Worm (Caenorhabditis elegans) whole organism, L1 larva: Measurements from ENCODE around the gene M05D6.3.

ENCODE experiments used
- aly-2 ChIP-seq: fragments of 150-350 bp; optimal IDR thresholded peaks from 2 replicates; lab custom pipeline; 2014; ENCODE audit warnings: missing biosample characterization, missing genetic modification characterization
- blmp-1 ChIP-seq: fragments of 150-350 bp; optimal IDR thresholded peaks from 2 replicates; lab custom pipeline; 2014; ENCODE audit warnings: missing biosample characterization, missing genetic modification characterization
- ceh-63 ChIP-seq: fragments of 200-800 bp; sonication (Bioruptor generic); optimal IDR thresholded peaks from 2 replicates; lab custom pipeline; 2018; ENCODE audit warnings: mild to moderate bottlenecking, missing genetic modification characterization, missing compliant biosample characterization
- ceh-82 ChIP-seq, 3 experiments: fragments of 150-350 bp in 1 of 3; sonication (generic microtip) in 2 of 3; optimal IDR thresholded peaks; 2 replicates each; lab custom pipeline; 2014 to 2017; ENCODE audit warnings: missing biosample characterization in 3 of 3, missing genetic modification characterization in 3 of 3
- ceh-88 ChIP-seq: fragments of 200-800 bp; sonication (Bioruptor generic); IDR thresholded peaks from 2 replicates; pipeline ENCODE4 v1.3.6; 2022; ENCODE audit warnings: missing genetic modification characterization, missing compliant biosample characterization
- dpl-1 ChIP-seq, 3 experiments: fragments of 150-350 bp in 2 of 3; sonication (generic microtip) in 1 of 3; optimal IDR thresholded peaks; 2 replicates each; lab custom pipeline; 2014 to 2017; ENCODE audit warnings: missing biosample characterization in 3 of 3, missing genetic modification characterization in 3 of 3, missing genetic modification reagents in 3 of 3
- dsc-1 ChIP-seq: sonication (generic microtip); optimal IDR thresholded peaks from 2 replicates; lab custom pipeline; 2016; ENCODE audit warnings: mild to moderate bottlenecking, missing genetic modification characterization, missing compliant biosample characterization
- efl-3 ChIP-seq: fragments of 200-800 bp; sonication (Bioruptor generic); optimal IDR thresholded peaks from 2 replicates; lab custom pipeline; 2018; ENCODE audit warnings: mild to moderate bottlenecking, missing genetic modification characterization, missing compliant biosample characterization
- elt-2 ChIP-seq: sonication (generic microtip); optimal IDR thresholded peaks from 2 replicates; lab custom pipeline; 2016; ENCODE audit warnings: missing genetic modification characterization, mild to moderate bottlenecking, inconsistent platforms, missing compliant biosample characterization, missing genetic modification reagents
- elt-3 ChIP-seq, 6 experiments: fragments of 150-350 bp in 1 of 6; sonication (generic microtip); optimal IDR thresholded peaks; 2 replicates each; lab custom pipeline; 2017 to 2018; ENCODE audit warnings: missing biosample characterization in 6 of 6, missing genetic modification characterization in 6 of 6, inconsistent platforms in 1 of 6
- ets-5 ChIP-seq: fragments of 200-800 bp; sonication (Bioruptor generic); IDR thresholded peaks from 2 replicates; pipeline ENCODE4 v1.3.6; 2022; ENCODE audit warnings: missing genetic modification characterization, missing compliant biosample characterization
- fkh-8 ChIP-seq: sonication (generic microtip); optimal IDR thresholded peaks from 2 replicates; lab custom pipeline; 2016; ENCODE audit warnings: mild to moderate bottlenecking, missing genetic modification characterization, missing compliant biosample characterization
- grh-1 ChIP-seq: fragments of 200-800 bp; sonication (Bioruptor generic); IDR thresholded peaks from 2 replicates; pipeline ENCODE4 v1.3.6; 2022; ENCODE audit warnings: missing genetic modification reagents, missing genetic modification characterization, missing compliant biosample characterization
- hlh-17 ChIP-seq: fragments of 200-800 bp; sonication (Bioruptor generic); optimal IDR thresholded peaks from 2 replicates; lab custom pipeline; 2018; ENCODE audit warnings: missing genetic modification characterization, mild to moderate bottlenecking, missing compliant biosample characterization, moderate library complexity, borderline replicate concordance
- hlh-4 ChIP-seq: sonication (generic microtip); optimal IDR thresholded peaks from 2 replicates; lab custom pipeline; 2016; ENCODE audit warnings: mild to moderate bottlenecking, missing genetic modification characterization, missing compliant biosample characterization
- hpl-2 ChIP-seq: fragments of 150-350 bp; optimal IDR thresholded peaks from 2 replicates; lab custom pipeline; 2014; ENCODE audit warnings: missing biosample characterization, missing genetic modification reagents, missing genetic modification characterization
- irx-1 ChIP-seq: sonication (generic microtip); optimal IDR thresholded peaks from 2 replicates; lab custom pipeline; 2016; ENCODE audit warnings: missing genetic modification characterization, missing compliant biosample characterization
- lin-13 ChIP-seq: fragments of 150-350 bp; optimal IDR thresholded peaks from 2 replicates; lab custom pipeline; 2014; ENCODE audit warnings: missing biosample characterization, missing genetic modification reagents, missing genetic modification characterization
- lin-14 ChIP-seq: fragments of 200-800 bp; sonication (Bioruptor generic); optimal IDR thresholded peaks from 2 replicates; lab custom pipeline; 2018; ENCODE audit warnings: mild to moderate bottlenecking, missing genetic modification characterization, moderate library complexity, missing compliant biosample characterization
- lin-15B ChIP-seq: fragments of 150-350 bp; sonication (generic microtip); optimal IDR thresholded peaks from 3 replicates; lab custom pipeline; 2014; ENCODE audit warnings: missing biosample characterization, missing genetic modification characterization
- lin-39 ChIP-seq: fragments of 150-350 bp; optimal IDR thresholded peaks from 2 replicates; lab custom pipeline; 2014; ENCODE audit warnings: missing biosample characterization, missing genetic modification reagents, missing genetic modification characterization
- lir-3 ChIP-seq: sonication (generic microtip); optimal IDR thresholded peaks from 2 replicates; lab custom pipeline; 2016; ENCODE audit warnings: mild to moderate bottlenecking, missing genetic modification characterization, moderate library complexity, missing compliant biosample characterization; ENCODE audit not compliant: poor library complexity
- lsy-2 ChIP-seq, 2 experiments: fragments of 150-350 bp; optimal IDR thresholded peaks; 2 replicates each; lab custom pipeline; 2014; ENCODE audit warnings: missing biosample characterization in 2 of 2, missing genetic modification characterization in 2 of 2
- mab-9 ChIP-seq: fragments of 200-800 bp; sonication (Bioruptor generic); IDR thresholded peaks from 2 replicates; pipeline ENCODE4 v1.3.6; 2022; ENCODE audit warnings: missing genetic modification reagents, missing genetic modification characterization, missing compliant biosample characterization
- mdl-1 ChIP-seq, 2 experiments: fragments of 150-350 bp; optimal IDR thresholded peaks; 2 replicates each; lab custom pipeline; 2014 to 2017; ENCODE audit warnings: missing biosample characterization in 2 of 2, missing genetic modification characterization in 2 of 2, inconsistent platforms in 1 of 2
- nhr-11 ChIP-seq: fragments of 150-350 bp; optimal IDR thresholded peaks from 2 replicates; lab custom pipeline; 2014; ENCODE audit warnings: missing biosample characterization, missing genetic modification characterization
- nhr-12 ChIP-seq: sonication (generic microtip); optimal IDR thresholded peaks from 2 replicates; lab custom pipeline; 2017; ENCODE audit warnings: missing biosample characterization, missing genetic modification characterization
- nhr-19 ChIP-seq: fragments of 200-800 bp; sonication (Bioruptor generic); conservative IDR thresholded peaks from 2 replicates; pipeline ENCODE4 v1.3.6; 2022; ENCODE audit warnings: missing genetic modification characterization, missing compliant biosample characterization
- nhr-20 ChIP-seq: sonication (generic microtip); optimal IDR thresholded peaks from 2 replicates; lab custom pipeline; 2016; ENCODE audit warnings: mild to moderate bottlenecking, missing genetic modification characterization, missing compliant biosample characterization
- nhr-237 ChIP-seq: fragments of 150-350 bp; optimal IDR thresholded peaks from 2 replicates; lab custom pipeline; 2014; ENCODE audit warnings: missing biosample characterization, missing genetic modification characterization
- nhr-28 ChIP-seq: fragments of 150-350 bp; optimal IDR thresholded peaks from 2 replicates; lab custom pipeline; 2014; ENCODE audit warnings: missing biosample characterization, missing genetic modification characterization
- nhr-47 ChIP-seq: sonication (generic microtip); optimal IDR thresholded peaks from 2 replicates; lab custom pipeline; 2016; ENCODE audit warnings: mild to moderate bottlenecking, missing genetic modification characterization, moderate library complexity, missing compliant biosample characterization
- nhr-77 ChIP-seq: fragments of 150-350 bp; optimal IDR thresholded peaks from 2 replicates; lab custom pipeline; 2014; ENCODE audit warnings: missing biosample characterization, missing genetic modification characterization
- nhr-84 ChIP-seq: sonication (generic microtip); optimal IDR thresholded peaks from 2 replicates; lab custom pipeline; 2017; ENCODE audit warnings: missing biosample characterization, missing genetic modification characterization
- nhr-90 ChIP-seq: sonication (generic microtip); optimal IDR thresholded peaks from 2 replicates; lab custom pipeline; 2016; ENCODE audit warnings: mild to moderate bottlenecking, missing genetic modification characterization, missing compliant biosample characterization; ENCODE audit not compliant: poor library complexity
- pag-3 ChIP-seq: sonication (generic microtip); optimal IDR thresholded peaks from 2 replicates; lab custom pipeline; 2017; ENCODE audit warnings: missing genetic modification characterization, mild to moderate bottlenecking, missing compliant biosample characterization, antibody characterized with exemption, borderline replicate concordance; ENCODE audit not compliant: insufficient read depth
- pax-3 ChIP-seq: fragments of 200-800 bp; sonication (Bioruptor generic); optimal IDR thresholded peaks from 2 replicates; lab custom pipeline; 2018; ENCODE audit warnings: mild to moderate bottlenecking, missing genetic modification characterization, moderate library complexity, missing compliant biosample characterization
- skn-1 ChIP-seq: fragments of 150-350 bp; optimal IDR thresholded peaks from 2 replicates; lab custom pipeline; 2014; ENCODE audit warnings: missing biosample characterization, missing genetic modification characterization
- snpc-4 ChIP-seq: fragments of 150-350 bp; optimal IDR thresholded peaks from 2 replicates; lab custom pipeline; 2014; ENCODE audit warnings: missing biosample characterization, missing genetic modification characterization
- sox-4 ChIP-seq: sonication (generic microtip); optimal IDR thresholded peaks from 2 replicates; lab custom pipeline; 2016; ENCODE audit warnings: missing genetic modification characterization, missing compliant biosample characterization
- sptf-1 ChIP-seq: fragments of 150-350 bp; optimal IDR thresholded peaks from 2 replicates; lab custom pipeline; 2014; ENCODE audit warnings: missing biosample characterization, missing genetic modification characterization
- sup-37 ChIP-seq: fragments of 200-800 bp; sonication (Bioruptor generic); optimal IDR thresholded peaks from 2 replicates; lab custom pipeline; 2018; ENCODE audit warnings: mild to moderate bottlenecking, missing genetic modification characterization, missing compliant biosample characterization
- swsn-7 ChIP-seq: sonication (generic microtip); optimal IDR thresholded peaks from 2 replicates; lab custom pipeline; 2016; ENCODE audit warnings: missing genetic modification characterization, missing compliant biosample characterization
- tbx-2 ChIP-seq: sonication (generic microtip); optimal IDR thresholded peaks from 2 replicates; lab custom pipeline; 2016; ENCODE audit warnings: missing genetic modification characterization, missing compliant biosample characterization
- tlp-1 ChIP-seq: fragments of 150-350 bp; optimal IDR thresholded peaks from 2 replicates; lab custom pipeline; 2014; ENCODE audit warnings: missing biosample characterization, missing genetic modification characterization
- unc-130 ChIP-seq: fragments of 150-350 bp; optimal IDR thresholded peaks from 2 replicates; lab custom pipeline; 2017; ENCODE audit warnings: missing biosample characterization, missing genetic modification characterization, inconsistent platforms
- unc-30 ChIP-seq: sonication (generic microtip); optimal IDR thresholded peaks from 2 replicates; lab custom pipeline; 2017; ENCODE audit warnings: missing biosample characterization, missing genetic modification characterization
- unc-86 ChIP-seq: sonication (generic microtip); optimal IDR thresholded peaks from 2 replicates; lab custom pipeline; 2016; ENCODE audit warnings: missing genetic modification characterization, missing compliant biosample characterization
- unc-98 ChIP-seq: fragments of 200-800 bp; sonication (Bioruptor generic); IDR thresholded peaks from 2 replicates; pipeline ENCODE4 v1.3.6; 2022; ENCODE audit warnings: missing genetic modification characterization, missing compliant biosample characterization
- xbp-1 ChIP-seq: sonication (generic microtip); optimal IDR thresholded peaks from 2 replicates; lab custom pipeline; 2016; ENCODE audit warnings: missing genetic modification characterization, missing compliant biosample characterization

M05D6.3 gene

ce11 chrII:8483124-8483792 lies 7.7 kb downstream of the M05D6.3 start (continued):
- no peak for TF ChIP-seq lin-39 (tag; lab: Kevin White, UChicago)
- TF ChIP-seq swsn-7 (tag; lab: Kevin White, UChicago), result peak; percentile 13
- no peak for TF ChIP-seq ceh-88
- TF ChIP-seq sup-37 (GFP tag; lab: Kevin White, UChicago), result no peak
- no peak for TF ChIP-seq elt-3 (tag; optimal IDR thresholded peaks at IDR 0.05; lab: Kevin White, UChicago)
- peak; percentile 45 to 75 (median 56) for TF ChIP-seq dpl-1 (GFP tag; optimal IDR thresholded peaks at IDR 0.05; lab: Kevin White, UChicago)
- peak; percentile 2 for TF ChIP-seq nhr-47 (tag; lab: Kevin White, UChicago)
- TF ChIP-seq nhr-12 (tag; lab: Kevin White, UChicago), result no peak
- TF ChIP-seq lin-13, result no peak
- TF ChIP-seq tbx-2, result no peak
- TF ChIP-seq efl-3 (GFP tag; lab: Kevin White, UChicago), result no peak
- TF ChIP-seq sptf-1, result no peak
- no peak for TF ChIP-seq nhr-11
- peak; percentile 56 to 93 for TF ChIP-seq lsy-2 (tag; optimal IDR thresholded peaks at IDR 0.05; lab: Kevin White, UChicago)
- TF ChIP-seq unc-86 (tag; lab: Kevin White, UChicago), result peak; percentile 6
- TF ChIP-seq elt-2, result no peak
- TF ChIP-seq hlh-4 (tag; lab: Kevin White, UChicago), result no peak

DNA sequence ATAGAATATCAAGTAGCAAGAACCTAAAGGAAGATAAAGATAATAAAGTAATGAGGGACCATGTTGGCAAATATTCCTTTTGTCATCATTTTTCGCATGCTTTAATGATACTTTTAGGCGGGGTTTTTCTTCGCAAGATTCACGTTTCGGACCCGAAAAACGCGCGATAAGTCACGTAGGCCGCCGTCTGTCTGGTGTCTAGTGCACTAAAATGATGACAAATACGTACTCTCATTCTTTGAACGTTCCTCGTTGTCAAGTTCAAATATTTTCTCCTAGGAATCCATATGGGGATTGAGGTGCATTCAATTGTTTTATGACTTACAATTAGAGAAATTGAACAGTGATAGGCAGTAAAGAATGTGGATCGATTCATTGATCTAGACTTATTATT lies 8.2 kb downstream of the M05D6.3 start, which contains the start of gene taap-1:
Gene taap-1, minus strand, starts transcription at position 79 of the 394 bp plus-strand sequence.
- no peak for TF ChIP-seq sox-4 (tag; lab: Kevin White, UChicago)
- TF ChIP-seq efl-3 (GFP tag; lab: Kevin White, UChicago), result no peak
- no peak for TF ChIP-seq unc-130 (tag; lab: Kevin White, UChicago)
- no peak for TF ChIP-seq hlh-17 (GFP tag; lab: Kevin White, UChicago)
- peak; percentile 97 for TF ChIP-seq skn-1 (tag; lab: Kevin White, UChicago)
- no peak for TF ChIP-seq nhr-28 (tag; lab: Kevin White, UChicago)
- no peak for TF ChIP-seq elt-2
- TF ChIP-seq nhr-90 (tag; lab: Kevin White, UChicago), result no peak
- peak; percentile 49 for TF ChIP-seq nhr-19 (GFP tag; lab: Robert Waterston, UW)
- TF ChIP-seq lin-39 (tag; lab: Kevin White, UChicago), result no peak
- TF ChIP-seq swsn-7 (tag; lab: Kevin White, UChicago), result no peak
- peak; percentile 50 for TF ChIP-seq nhr-20
- TF ChIP-seq mab-9, result no peak
- TF ChIP-seq nhr-77 (tag; lab: Kevin White, UChicago), result no peak
- no peak for TF ChIP-seq aly-2 (tag; lab: Kevin White, UChicago)
- no peak for TF ChIP-seq pag-3
- TF ChIP-seq pax-3 (tag; lab: Kevin White, UChicago), result no peak
- TF ChIP-seq hpl-2 (GFP tag; lab: Kevin White, UChicago), result no peak
- TF ChIP-seq irx-1 (tag; lab: Kevin White, UChicago), result no peak
- no peak for TF ChIP-seq nhr-84 (tag; lab: Kevin White, UChicago)
- no peak for TF ChIP-seq unc-86 (tag; lab: Kevin White, UChicago)
- TF ChIP-seq lin-15B (tag; lab: Kevin White, UChicago), result no peak
- TF ChIP-seq lsy-2 (tag; optimal IDR thresholded peaks at IDR 0.05; lab: Kevin White, UChicago), result no peak
- TF ChIP-seq ceh-63, result no peak
- TF ChIP-seq grh-1, result no peak
- TF ChIP-seq blmp-1 (tag; lab: Kevin White, UChicago), result peak; percentile 20
- TF ChIP-seq lin-14 (GFP tag; lab: Kevin White, UChicago), result peak; percentile 79
- peak; percentile 54 for TF ChIP-seq fkh-8 (tag; lab: Kevin White, UChicago)
- no peak for TF ChIP-seq mdl-1 (tag; optimal IDR thresholded peaks at IDR 0.05; lab: Kevin White, UChicago)
- TF ChIP-seq unc-98 (GFP tag; lab: Robert Waterston, UW), result no peak
- no peak for TF ChIP-seq unc-30 (tag; lab: Kevin White, UChicago)
- no peak for TF ChIP-seq dsc-1 (tag; lab: Kevin White, UChicago)
- no peak for TF ChIP-seq snpc-4 (tag; lab: Kevin White, UChicago)
- no peak for TF ChIP-seq ets-5 (GFP tag; lab: Robert Waterston, UW)
- TF ChIP-seq ceh-82 (tag; optimal IDR thresholded peaks at IDR 0.05; lab: Kevin White, UChicago), result no peak
- no peak for TF ChIP-seq nhr-237
- no peak for TF ChIP-seq lin-13
- TF ChIP-seq xbp-1 (tag; lab: Kevin White, UChicago), result no peak
- TF ChIP-seq lir-3, result no peak
- TF ChIP-seq tlp-1 (tag; lab: Kevin White, UChicago), result no peak
